Fruit fly (Drosophila melanogaster) whole organism, embryonic: ENCODE results near the gene CG2691.

Experiments used
- Abd-B ChIP-seq: fragments of 200-800 bp; sonication (Bioruptor generic); optimal IDR thresholded peaks from 2 replicates; lab custom pipeline; 2018; ENCODE audit warnings: missing biosample characterization, mild to moderate bottlenecking, missing genetic modification characterization, moderate library complexity
- Atf-2 ChIP-seq: fragments of 200-800 bp; sonication (Bioruptor generic); optimal IDR thresholded peaks from 2 replicates; lab custom pipeline; 2016; ENCODE audit warnings: missing biosample characterization, missing genetic modification characterization
- Blimp-1 ChIP-seq: fragments of 200-800 bp; sonication (Bioruptor generic); optimal IDR thresholded peaks from 3 replicates; lab custom pipeline; 2018; ENCODE audit warnings: missing biosample characterization, missing genetic modification characterization, mild to moderate bottlenecking, moderate library complexity, missing genetic modification reagents
- CG10431 ChIP-seq: fragments of 200-800 bp; sonication (Bioruptor generic); optimal IDR thresholded peaks from 3 replicates; lab custom pipeline; 2018; ENCODE audit warnings: missing biosample characterization, mild to moderate bottlenecking, missing genetic modification characterization
- CG10959 ChIP-seq: fragments of 200-800 bp; sonication (Bioruptor generic); IDR thresholded peaks from 2 replicates; pipeline ENCODE4 v1.3.6; 2022; ENCODE audit warnings: missing biosample characterization, missing genetic modification characterization
- CG11085 ChIP-seq: fragments of 200-800 bp; sonication (Bioruptor generic); IDR thresholded peaks from 2 replicates; pipeline ENCODE4 v1.3.6; 2022; ENCODE audit warnings: missing biosample characterization, missing genetic modification characterization
- CG11696 ChIP-seq: fragments of 200-800 bp; sonication (Bioruptor generic); IDR thresholded peaks from 2 replicates; pipeline ENCODE4 v1.3.6; 2022; ENCODE audit warnings: missing biosample characterization, missing genetic modification characterization
- CG12659 ChIP-seq: fragments of 200-800 bp; sonication (Bioruptor generic); optimal IDR thresholded peaks from 3 replicates; lab custom pipeline; 2017; ENCODE audit warnings: mild to moderate bottlenecking, missing biosample characterization, missing genetic modification reagents, missing genetic modification characterization
- CG14050 ChIP-seq: fragments of 200-800 bp; sonication (Bioruptor generic); IDR thresholded peaks from 3 replicates; pipeline ENCODE4 v1.3.6; 2022; ENCODE audit warnings: missing biosample characterization, missing genetic modification characterization
- CG15073 ChIP-seq: fragments of 200-800 bp; sonication (Bioruptor generic); optimal IDR thresholded peaks from 2 replicates; lab custom pipeline; 2016; ENCODE audit warnings: missing biosample characterization, missing genetic modification characterization
- CG1529 ChIP-seq: fragments of 200-800 bp; sonication (Bioruptor generic); optimal IDR thresholded peaks from 3 replicates; lab custom pipeline; 2018; ENCODE audit warnings: missing biosample characterization, missing genetic modification characterization
- CG2120 ChIP-seq: fragments of 200-800 bp; sonication (Bioruptor generic); optimal IDR thresholded peaks from 3 replicates; lab custom pipeline; 2016; ENCODE audit warnings: missing biosample characterization, missing genetic modification characterization
- CG3065 ChIP-seq: fragments of 200-800 bp; sonication (Bioruptor generic); optimal IDR thresholded peaks from 2 replicates; lab custom pipeline; 2016; ENCODE audit warnings: missing biosample characterization, missing genetic modification characterization
- CG33557 ChIP-seq: fragments of 200-800 bp; sonication (Bioruptor generic); optimal IDR thresholded peaks from 2 replicates; lab custom pipeline; 2019; ENCODE audit warnings: missing biosample characterization, mild to moderate bottlenecking, missing genetic modification characterization, moderate library complexity
- CG4282 ChIP-seq: fragments of 200-800 bp; sonication (Bioruptor generic); optimal IDR thresholded peaks from 2 replicates; lab custom pipeline; 2016; ENCODE audit warnings: missing biosample characterization, missing genetic modification characterization
- CG6654 ChIP-seq: fragments of 200-800 bp; sonication (Bioruptor generic); optimal IDR thresholded peaks from 2 replicates; lab custom pipeline; 2017; ENCODE audit warnings: missing biosample characterization, mild to moderate bottlenecking, missing genetic modification characterization
- CG6765 ChIP-seq: fragments of 200-800 bp; sonication (Bioruptor generic); optimal IDR thresholded peaks from 3 replicates; lab custom pipeline; 2017; ENCODE audit warnings: missing biosample characterization, mild to moderate bottlenecking, missing genetic modification characterization
- CG7987 ChIP-seq: fragments of 200-800 bp; sonication (Bioruptor generic); optimal IDR thresholded peaks from 2 replicates; lab custom pipeline; 2018; ENCODE audit warnings: missing biosample characterization, mild to moderate bottlenecking, missing genetic modification characterization, moderate library complexity
- CG8290 ChIP-seq, 3 experiments: fragments of 200-800 bp; sonication (Bioruptor generic); optimal IDR thresholded peaks; 2 replicates each; lab custom pipeline; 2016 to 2019; ENCODE audit warnings: missing biosample characterization in 3 of 3, missing genetic modification characterization in 3 of 3, mild to moderate bottlenecking in 2 of 3, moderate library complexity in 1 of 3
- CG9215 ChIP-seq: fragments of 200-800 bp; sonication (Bioruptor generic); IDR thresholded peaks from 2 replicates; pipeline ENCODE4 v1.3.6; 2022; ENCODE audit warnings: missing biosample characterization, missing genetic modification characterization
- D19A ChIP-seq: fragments of 200-800 bp; optimal IDR thresholded peaks from 3 replicates; lab custom pipeline; 2019; ENCODE audit warnings: missing biosample characterization, mild to moderate bottlenecking, missing genetic modification characterization, moderate library complexity
- Dek ChIP-seq: fragments of 200-800 bp; sonication (Bioruptor generic); optimal IDR thresholded peaks from 3 replicates; lab custom pipeline; 2019; ENCODE audit warnings: missing biosample characterization, mild to moderate bottlenecking, missing genetic modification characterization, moderate library complexity
- HmgD ChIP-seq: fragments of 200-800 bp; sonication (Bioruptor generic); optimal IDR thresholded peaks from 3 replicates; lab custom pipeline; 2016; ENCODE audit warnings: missing biosample characterization, missing genetic modification characterization
- Nf-YC ChIP-seq: fragments of 200-800 bp; optimal IDR thresholded peaks from 3 replicates; lab custom pipeline; 2019; ENCODE audit warnings: missing biosample characterization, mild to moderate bottlenecking, missing genetic modification characterization, moderate library complexity
- Xrp1 ChIP-seq: fragments of 200-800 bp; sonication (Bioruptor generic); IDR thresholded peaks from 2 replicates; pipeline ENCODE4 v1.3.6; 2022; ENCODE audit warnings: missing biosample characterization, missing genetic modification characterization
- bowl ChIP-seq: fragments of 200-800 bp; sonication (Bioruptor generic); IDR thresholded peaks from 2 replicates; pipeline ENCODE4 v1.3.6; 2022; ENCODE audit warnings: missing biosample characterization, missing genetic modification characterization
- chn ChIP-seq: fragments of 200-800 bp; sonication (Bioruptor generic); optimal IDR thresholded peaks from 2 replicates; lab custom pipeline; 2016; ENCODE audit warnings: missing biosample characterization, missing genetic modification characterization
- danr ChIP-seq: fragments of 200-800 bp; sonication (Bioruptor generic); IDR thresholded peaks from 2 replicates; pipeline ENCODE4 v1.3.6; 2022; ENCODE audit warnings: missing biosample characterization, missing genetic modification characterization
- disco-r ChIP-seq: fragments of 200-800 bp; sonication (Bioruptor generic); optimal IDR thresholded peaks from 2 replicates; lab custom pipeline; 2016; ENCODE audit warnings: missing biosample characterization, missing genetic modification characterization
- dpn ChIP-seq, 2 experiments: fragments of 200-800 bp; sonication (Bioruptor generic); optimal IDR thresholded peaks; 3 replicates each; lab custom pipeline; 2016; ENCODE audit warnings: missing biosample characterization in 2 of 2, missing genetic modification characterization in 2 of 2
- eyg ChIP-seq: fragments of 200-800 bp; sonication (Bioruptor generic); optimal IDR thresholded peaks from 3 replicates; lab custom pipeline; 2016; ENCODE audit warnings: missing biosample characterization, missing genetic modification characterization
- gcm2 ChIP-seq: fragments of 200-800 bp; sonication (Bioruptor generic); optimal IDR thresholded peaks from 2 replicates; lab custom pipeline; 2016; ENCODE audit warnings: missing biosample characterization, missing genetic modification characterization
- gt ChIP-seq: fragments of 200-800 bp; sonication (Bioruptor generic); IDR thresholded peaks from 2 replicates; pipeline ENCODE4 v1.3.6; 2022; ENCODE audit warnings: missing biosample characterization, missing genetic modification characterization
- hb ChIP-seq: fragments of 200-800 bp; sonication (Bioruptor generic); IDR thresholded peaks from 3 replicates; pipeline ENCODE4 v1.3.6; 2022; ENCODE audit warnings: missing biosample characterization, missing genetic modification characterization; ENCODE audit not compliant: partially characterized antibody
- her ChIP-seq: fragments of 200-800 bp; sonication (Bioruptor generic); optimal IDR thresholded peaks from 2 replicates; lab custom pipeline; 2016; ENCODE audit warnings: missing biosample characterization, missing genetic modification characterization
- odd ChIP-seq: fragments of 200-800 bp; sonication (Bioruptor generic); optimal IDR thresholded peaks from 2 replicates; lab custom pipeline; 2017; ENCODE audit warnings: missing biosample characterization, mild to moderate bottlenecking, missing genetic modification characterization
- pan ChIP-seq, 4 experiments: fragments of >200 bp in 3 of 4; fragments of 200-800 bp in 1 of 4; sonication (Bioruptor generic) in 1 of 4; optimal IDR thresholded peaks in 3 of 4; IDR thresholded peaks in 1 of 4; 2 replicates each; pipeline versions ENCODE4 v1.3.6 to Lab custom; 2017 to 2022; ENCODE audit warnings: missing biosample characterization in 2 of 4, missing genetic modification characterization in 2 of 4, mixed read lengths in 1 of 4
- pho ChIP-seq: fragments of 200-800 bp; sonication (Bioruptor generic); optimal IDR thresholded peaks from 2 replicates; lab custom pipeline; 2016; ENCODE audit warnings: missing biosample characterization, missing genetic modification characterization
- pita ChIP-seq: fragments of 200-800 bp; sonication (Bioruptor generic); optimal IDR thresholded peaks from 2 replicates; lab custom pipeline; 2017; ENCODE audit warnings: missing biosample characterization, mild to moderate bottlenecking, missing genetic modification characterization
- run ChIP-seq: fragments of 200-800 bp; sonication (Bioruptor generic); optimal IDR thresholded peaks from 3 replicates; lab custom pipeline; 2018; ENCODE audit warnings: missing biosample characterization, mild to moderate bottlenecking, missing genetic modification characterization
- sens ChIP-seq: fragments of 200-800 bp; sonication (Bioruptor generic); peaks from one replicate; lab custom pipeline; 2016; ENCODE audit warnings: missing biosample characterization, missing genetic modification characterization
- stc ChIP-seq: fragments of 200-800 bp; sonication (Bioruptor generic); IDR thresholded peaks from 2 replicates; pipeline ENCODE4 v1.3.6; 2022; ENCODE audit warnings: missing biosample characterization, missing genetic modification characterization
- toy ChIP-seq: fragments of 200-800 bp; sonication (Bioruptor generic); IDR thresholded peaks from 2 replicates; pipeline ENCODE4 v1.3.6; 2022; ENCODE audit warnings: missing biosample characterization, missing genetic modification characterization
- wdn ChIP-seq: fragments of 200-800 bp; sonication (Bioruptor generic); IDR thresholded peaks from 2 replicates; pipeline ENCODE4 v1.3.6; 2022; ENCODE audit warnings: missing biosample characterization, missing genetic modification characterization
- wor ChIP-seq: fragments of 200-800 bp; sonication (Bioruptor generic); IDR thresholded peaks from 2 replicates; pipeline ENCODE4 v1.3.6; 2022; ENCODE audit warnings: missing biosample characterization, missing genetic modification characterization
- zen2 ChIP-seq: fragments of 200-800 bp; sonication (Bioruptor generic); IDR thresholded peaks from 3 replicates; pipeline ENCODE4 v1.3.6; 2022; ENCODE audit warnings: missing biosample characterization, missing genetic modification characterization; ENCODE audit not compliant: partially characterized antibody

Gene CG2691

dm6 chrX:13641891-13642617, 17.8 kb upstream of the CG2691 start (continued):
- no peak for TF ChIP-seq Abd-B
- peak; percentile 26 for TF ChIP-seq CG6765 (GFP tag; lab: Kevin White, UChicago)
- peak; percentile 56 for TF ChIP-seq sens
- peak; percentile 36 for TF ChIP-seq CG7987 (GFP tag; lab: Kevin White, UChicago)
- TF ChIP-seq Nf-YC, result peak; percentile 56

- TF ChIP-seq eyg (GFP tag; lab: Kevin White, UChicago) (peak; percentile 90), stc (GFP tag; lab: Robert Waterston, UW) (peak; percentile 87), hb (GFP tag; lab: Robert Waterston, UW) (no peak), CG33557 (GFP tag; lab: Kevin White, UChicago) (peak; percentile 68), pan (optimal IDR thresholded peaks at IDR 0.05; lab: Kevin White, UChicago) (no peak), pan (GFP tag; optimal IDR thresholded peaks at IDR 0.05 in 1 of 2, IDR thresholded peaks at IDR 0.05 in 1 of 2) (peak in 1 of 2 experiments; percentile 94), Abd-B (peak; percentile 93), HmgD (peak; percentile 86), CG1529 (GFP tag; lab: Kevin White, UChicago) (peak; percentile 83), run (tag; lab: Kevin White, UChicago) (peak; percentile 77), CG12659 (GFP tag; lab: Kevin White, UChicago) (peak; percentile 96), CG15073 (GFP tag; lab: Kevin White, UChicago) (peak; percentile 68), odd (peak; percentile 84), zen2 (GFP tag; lab: Robert Waterston, UW) (no peak), her (GFP tag; lab: Kevin White, UChicago) (peak; percentile 95), gt (GFP tag; lab: Robert Waterston, UW) (peak; percentile 48; the same call in 1 of the 2 replicates), CG10959 (GFP tag; lab: Robert Waterston, UW) (peak; percentile 71), CG14050 (GFP tag; lab: Robert Waterston, UW) (peak; percentile 92), CG3065 (GFP tag; lab: Kevin White, UChicago) (peak; percentile 73), CG4282 (GFP tag; lab: Kevin White, UChicago) (peak; percentile 94), CG11085 (GFP tag; lab: Robert Waterston, UW) (peak; percentile 89), bowl (GFP tag; lab: Robert Waterston, UW) (peak; percentile 74), Atf-2 (peak; percentile 94), chn (peak; percentile 95), pho (GFP tag; lab: Kevin White, UChicago) (peak; percentile 96), Dek (tag; lab: Kevin White, UChicago) (peak; percentile 94), Blimp-1 (peak; percentile 87), CG11696 (GFP tag; lab: Robert Waterston, UW) (peak; percentile 80), toy (GFP tag; lab: Robert Waterston, UW) (peak; percentile 84), CG6654 (GFP tag; lab: Kevin White, UChicago) (peak; percentile 70), disco-r (GFP tag; lab: Kevin White, UChicago) (peak; percentile 87), D19A (tag; lab: Kevin White, UChicago) (peak; percentile 88), CG9215 (GFP tag; lab: Robert Waterston, UW) (peak; percentile 89), CG8290 (GFP tag; optimal IDR thresholded peaks at IDR 0.05; lab: Kevin White, UChicago) (peak; percentile 64), CG8290 (tag; optimal IDR thresholded peaks at IDR 0.05; lab: Kevin White, UChicago) (peak in 1 of 2 experiments; percentile 94), pita (GFP tag; lab: Kevin White, UChicago) (no peak), danr (GFP tag; lab: Robert Waterston, UW) (peak; percentile 88), CG2120 (GFP tag; lab: Kevin White, UChicago) (peak; percentile 97), dpn (GFP tag; optimal IDR thresholded peaks at IDR 0.05; lab: Kevin White, UChicago) (peak; percentile 95 to 96), Xrp1 (peak; percentile 90), wdn (GFP tag; lab: Robert Waterston, UW) (peak; percentile 92), gcm2 (GFP tag; lab: Kevin White, UChicago) (peak; percentile 94), CG10431 (peak; percentile 64), wor (GFP tag; lab: Robert Waterston, UW) (peak; percentile 83)
These were observed 17.1 kb upstream of the CG2691 start for dm6 chrX:13641115-13641890.
